Fruit fly (Drosophila melanogaster) whole organism, adult: ENCODE data around the gene GatB.
A peak's percentile ranks its signal among the peaks of the same experiment; 100 is the strongest.

ENCODE experiments used
- CG11617 ChIP-seq: fragments of 200-800 bp; sonication (Bioruptor generic); optimal IDR thresholded peaks from 2 replicates; lab custom pipeline; 2017; ENCODE audit warnings: mild to moderate bottlenecking, missing biosample characterization, missing genetic modification reagents, missing genetic modification characterization
- CG12768 ChIP-seq: fragments of 200-800 bp; sonication (Bioruptor generic); optimal IDR thresholded peaks from 2 replicates; lab custom pipeline; 2017; ENCODE audit warnings: missing biosample characterization, missing genetic modification characterization, mild to moderate bottlenecking, moderate library complexity, missing genetic modification reagents
- CG14711 ChIP-seq: fragments of 200-800 bp; sonication (Bioruptor generic); optimal IDR thresholded peaks from 2 replicates; lab custom pipeline; 2018; ENCODE audit warnings: missing biosample characterization, mild to moderate bottlenecking, missing genetic modification characterization, moderate library complexity
- CG1620 ChIP-seq: fragments of 200-800 bp; sonication (Bioruptor generic); optimal IDR thresholded peaks from 2 replicates; lab custom pipeline; 2016; ENCODE audit warnings: missing biosample characterization, missing genetic modification characterization
- CG33017 ChIP-seq: fragments of 200-800 bp; sonication (Bioruptor generic); optimal IDR thresholded peaks from 2 replicates; lab custom pipeline; 2018; ENCODE audit warnings: missing biosample characterization, mild to moderate bottlenecking, missing genetic modification characterization, moderate library complexity
- CG5204 ChIP-seq: fragments of 200-800 bp; sonication (Bioruptor generic); optimal IDR thresholded peaks from 2 replicates; lab custom pipeline; 2016; ENCODE audit warnings: missing biosample characterization, missing genetic modification characterization
- CG7045 ChIP-seq: fragments of 200-800 bp; sonication (Bioruptor generic); optimal IDR thresholded peaks from 2 replicates; lab custom pipeline; 2017; ENCODE audit warnings: missing biosample characterization, mild to moderate bottlenecking, missing genetic modification characterization
- CG7101 ChIP-seq: fragments of 200-800 bp; sonication (Bioruptor generic); optimal IDR thresholded peaks from 2 replicates; lab custom pipeline; 2018; ENCODE audit warnings: missing biosample characterization, mild to moderate bottlenecking, missing genetic modification characterization, moderate library complexity
- Clk ChIP-seq: fragments of 200-800 bp; sonication (Bioruptor generic); optimal IDR thresholded peaks from 2 replicates; lab custom pipeline; 2017; ENCODE audit warnings: missing biosample characterization, missing genetic modification characterization
- Crg-1 ChIP-seq: fragments of 200-800 bp; sonication (Bioruptor generic); optimal IDR thresholded peaks from 2 replicates; lab custom pipeline; 2016; ENCODE audit warnings: missing biosample characterization, missing genetic modification characterization
- Hr96 ChIP-seq: fragments of 200-800 bp; sonication (Bioruptor generic); optimal IDR thresholded peaks from 2 replicates; lab custom pipeline; 2016; ENCODE audit warnings: missing biosample characterization, missing genetic modification characterization
- Mnt ChIP-seq: fragments of 200-800 bp; sonication (Bioruptor generic); optimal IDR thresholded peaks from 2 replicates; lab custom pipeline; 2016; ENCODE audit warnings: missing biosample characterization, mild to moderate bottlenecking, missing genetic modification characterization
- bab1 ChIP-seq: fragments of 200-800 bp; sonication (Bioruptor generic); optimal IDR thresholded peaks from 3 replicates; lab custom pipeline; 2019; ENCODE audit warnings: missing biosample characterization, mild to moderate bottlenecking, missing genetic modification characterization, moderate library complexity
- cic ChIP-seq: fragments of 200-800 bp; sonication (Bioruptor generic); optimal IDR thresholded peaks from 2 replicates; lab custom pipeline; 2017; ENCODE audit warnings: missing biosample characterization, mild to moderate bottlenecking, missing genetic modification characterization, moderate library complexity
- cnc ChIP-seq, 2 experiments: fragments of >200 bp; optimal IDR thresholded peaks; 2 replicates each; lab custom pipeline; 2017
- kay ChIP-seq: fragments of 200-800 bp; sonication (Bioruptor generic); peaks from one replicate; lab custom pipeline; 2016; ENCODE audit warnings: missing biosample characterization, missing genetic modification characterization, borderline replicate concordance
- ovo ChIP-seq: fragments of 200-800 bp; sonication (Bioruptor generic); optimal IDR thresholded peaks from 2 replicates; lab custom pipeline; 2016; ENCODE audit warnings: missing biosample characterization, missing genetic modification characterization
- pad ChIP-seq: fragments of 200-800 bp; sonication (Bioruptor generic); optimal IDR thresholded peaks from 3 replicates; lab custom pipeline; 2017; ENCODE audit warnings: missing biosample characterization, missing genetic modification characterization, mild to moderate bottlenecking, moderate library complexity, missing genetic modification reagents
- tj ChIP-seq: fragments of 200-800 bp; sonication (Bioruptor generic); optimal IDR thresholded peaks from 3 replicates; lab custom pipeline; 2017; ENCODE audit warnings: missing biosample characterization, mild to moderate bottlenecking, missing genetic modification characterization, moderate library complexity
- toe ChIP-seq: fragments of 200-800 bp; sonication (Bioruptor generic); optimal IDR thresholded peaks from 2 replicates; lab custom pipeline; 2016; ENCODE audit warnings: missing biosample characterization, missing genetic modification characterization

Gene GatB

dm6 chr3R:24103708-24104107 lies 26.3 kb downstream of the GatB start:
- TF ChIP-seq cnc (optimal IDR thresholded peaks at IDR 0.05; lab: Kevin White, UChicago) (no peak), ovo (GFP tag; lab: Kevin White, UChicago) (no peak), CG14711 (no peak), CG1620 (GFP tag; lab: Kevin White, UChicago) (no peak), toe (GFP tag; lab: Kevin White, UChicago) (no peak), pad (GFP tag; lab: Kevin White, UChicago) (no peak), CG12768 (GFP tag; lab: Kevin White, UChicago) (no peak), tj (GFP tag; lab: Kevin White, UChicago) (no peak), CG5204 (no peak), kay (no peak), Hr96 (no peak), Clk (GFP tag; lab: Kevin White, UChicago) (no peak), Crg-1 (GFP tag; lab: Kevin White, UChicago) (no peak), CG11617 (GFP tag; lab: Kevin White, UChicago) (no peak), bab1 (GFP tag; lab: Kevin White, UChicago) (no peak), CG7045 (no peak), CG33017 (no peak), Mnt (GFP tag; lab: Kevin White, UChicago) (no peak), cic (GFP tag; lab: Kevin White, UChicago) (no peak)

- no peak for TF ChIP-seq toe (GFP tag; lab: Kevin White, UChicago)
- TF ChIP-seq kay: peak; percentile 76
Measured at dm6 chr3R:24102387-24102786, 27.7 kb downstream of the GatB start.

- TF ChIP-seq Crg-1 (GFP tag; lab: Kevin White, UChicago): no peak
- TF ChIP-seq tj (GFP tag; lab: Kevin White, UChicago): peak; percentile 71
Measured at dm6 chr3R:24101437-24101836, 28.6 kb downstream of the GatB start.

dm6 chr3R:24100717-24101116 lies 29.3 kb downstream of the GatB start:
- TF ChIP-seq CG7045 (no peak), CG11617 (GFP tag; lab: Kevin White, UChicago) (no peak), toe (GFP tag; lab: Kevin White, UChicago) (no peak), tj (GFP tag; lab: Kevin White, UChicago) (no peak), CG7101 (tag; lab: Kevin White, UChicago) (no peak), CG12768 (GFP tag; lab: Kevin White, UChicago) (no peak), pad (GFP tag; lab: Kevin White, UChicago) (no peak), CG14711 (no peak), CG33017 (no peak), bab1 (GFP tag; lab: Kevin White, UChicago) (no peak), cnc (optimal IDR thresholded peaks at IDR 0.05; lab: Kevin White, UChicago) (no peak), Hr96 (no peak), Mnt (GFP tag; lab: Kevin White, UChicago) (no peak), Crg-1 (GFP tag; lab: Kevin White, UChicago) (no peak), CG1620 (GFP tag; lab: Kevin White, UChicago) (no peak), cic (GFP tag; lab: Kevin White, UChicago) (no peak), kay (no peak), ovo (GFP tag; lab: Kevin White, UChicago) (no peak), CG5204 (no peak), Clk (GFP tag; lab: Kevin White, UChicago) (no peak)

- TF ChIP-seq Clk (GFP tag; lab: Kevin White, UChicago): no peak
- peak; percentile 61 for TF ChIP-seq CG14711
- TF ChIP-seq pad (GFP tag; lab: Kevin White, UChicago): no peak
- TF ChIP-seq CG12768 (GFP tag; lab: Kevin White, UChicago): peak; percentile 2
- no peak for TF ChIP-seq toe (GFP tag; lab: Kevin White, UChicago)
- no peak for TF ChIP-seq CG7045
- TF ChIP-seq cnc (optimal IDR thresholded peaks at IDR 0.05; lab: Kevin White, UChicago): no peak
- peak; percentile 47 for TF ChIP-seq CG11617 (GFP tag; lab: Kevin White, UChicago)
- TF ChIP-seq tj (GFP tag; lab: Kevin White, UChicago): no peak
- TF ChIP-seq ovo (GFP tag; lab: Kevin White, UChicago): no peak
- TF ChIP-seq CG5204: peak; percentile 10
- peak; percentile 36 for TF ChIP-seq cic (GFP tag; lab: Kevin White, UChicago)
- TF ChIP-seq CG1620 (GFP tag; lab: Kevin White, UChicago): no peak
- peak; percentile 58 for TF ChIP-seq CG7101 (tag; lab: Kevin White, UChicago)
- peak; percentile 43 for TF ChIP-seq Mnt (GFP tag; lab: Kevin White, UChicago)
- peak; percentile 61 for TF ChIP-seq CG33017
- no peak for TF ChIP-seq Hr96
- TF ChIP-seq Crg-1 (GFP tag; lab: Kevin White, UChicago): no peak
- peak; percentile 82 for TF ChIP-seq kay
- no peak for TF ChIP-seq bab1 (GFP tag; lab: Kevin White, UChicago)
Measured at dm6 chr3R:24099039-24100026, 30.7 kb downstream of the GatB start.

- no peak for TF ChIP-seq CG5204
- TF ChIP-seq CG11617 (GFP tag; lab: Kevin White, UChicago): no peak
- no peak for TF ChIP-seq tj (GFP tag; lab: Kevin White, UChicago)
- TF ChIP-seq Mnt (GFP tag; lab: Kevin White, UChicago): no peak
- TF ChIP-seq CG7045: no peak
- TF ChIP-seq CG1620 (GFP tag; lab: Kevin White, UChicago): no peak
- no peak for TF ChIP-seq Crg-1 (GFP tag; lab: Kevin White, UChicago)
- no peak for TF ChIP-seq CG14711
- no peak for TF ChIP-seq CG7101 (tag; lab: Kevin White, UChicago)
- no peak for TF ChIP-seq pad (GFP tag; lab: Kevin White, UChicago)
- TF ChIP-seq ovo (GFP tag; lab: Kevin White, UChicago): no peak
- no peak for TF ChIP-seq CG33017
- TF ChIP-seq bab1 (GFP tag; lab: Kevin White, UChicago): no peak
- TF ChIP-seq cnc (optimal IDR thresholded peaks at IDR 0.05; lab: Kevin White, UChicago): no peak
Measured at dm6 chr3R:24093430-24093829, 36.6 kb downstream of the GatB start.
